Worm (Caenorhabditis elegans): Measurements from ENCODE around the gene dsl-3.

ce11 chrIV:1602936-1603457, 7.1 kb upstream of the dsl-3 start:
- TF ChIP-seq Y116A8C.19 (tag; optimal IDR thresholded peaks at IDR 0.05; ENCODE audit: borderline replicate concordance) (no peak), nhr-76 (tag; optimal IDR thresholded peaks at IDR 0.05) (no peak), hlh-17 (GFP tag; optimal IDR thresholded peaks at IDR 0.05; ENCODE audit: borderline replicate concordance) (no peak), skn-1 (tag; optimal IDR thresholded peaks at IDR 0.05) (no peak), fos-1 (tag; optimal IDR thresholded peaks at IDR 0.05) (no peak)

Measured in whole organism, L1 larva.